Worm (Caenorhabditis elegans): Measurements from ENCODE around the gene H06H21.8.
A peak's percentile ranks its signal among the peaks of the same experiment; 100 is the strongest.

The H06H21.8 gene

DNA sequence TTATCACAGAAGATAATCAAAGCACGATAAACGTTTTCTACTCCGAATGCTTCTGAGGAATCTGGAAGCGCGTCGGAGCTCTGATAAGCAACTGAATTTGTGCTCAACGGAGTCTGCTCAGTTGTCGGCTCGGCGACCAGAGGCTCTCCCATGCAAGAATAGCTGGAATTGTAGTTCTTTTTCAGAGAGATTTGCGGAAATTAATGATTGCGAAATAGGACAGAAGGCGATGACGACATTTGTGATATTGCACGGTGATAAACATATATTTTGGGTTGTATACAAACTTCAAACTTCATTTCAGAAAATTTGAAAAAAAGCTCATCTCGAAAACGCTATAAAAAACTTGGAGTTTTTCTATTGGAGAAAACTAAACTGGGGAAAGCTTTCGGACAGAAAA is 11.1 kb downstream of the H06H21.8 start, which contains the start of gene H06H21.37:
TSS of gene H06H21.37 (minus strand) at position 162 of the 400 bp plus-strand sequence.
- TF ChIP-seq ztf-28 (GFP tag; IDR thresholded peaks at IDR 0.05) = no peak
- no peak for TF ChIP-seq Y53F4B.3 (GFP tag; IDR thresholded peaks at IDR 0.05)
- TF ChIP-seq cebp-1 (GFP tag; IDR thresholded peaks at IDR 0.05) = peak; percentile 59; the same call in 1 of the 2 replicates
- TF ChIP-seq cebp-1 (tag; optimal IDR thresholded peaks at IDR 0.05) = peak; percentile 87
- no peak for TF ChIP-seq nhr-120 (GFP tag; IDR thresholded peaks at IDR 0.05)
- TF ChIP-seq sptf-2 (GFP tag; optimal IDR thresholded peaks at IDR 0.05) = no peak
- TF ChIP-seq unc-62 (GFP tag; optimal IDR thresholded peaks at IDR 0.05) = no peak
- 0 out of 2 replicates have a peak, but pooled peaks have one; percentile 10 for TF ChIP-seq ztf-25 (GFP tag; IDR thresholded peaks at IDR 0.05)
- TF ChIP-seq B0019.2 (GFP tag; conservative IDR thresholded peaks at IDR 0.05) = no peak
- TF ChIP-seq ceh-100 (GFP tag; IDR thresholded peaks at IDR 0.05) = no peak

DNA sequence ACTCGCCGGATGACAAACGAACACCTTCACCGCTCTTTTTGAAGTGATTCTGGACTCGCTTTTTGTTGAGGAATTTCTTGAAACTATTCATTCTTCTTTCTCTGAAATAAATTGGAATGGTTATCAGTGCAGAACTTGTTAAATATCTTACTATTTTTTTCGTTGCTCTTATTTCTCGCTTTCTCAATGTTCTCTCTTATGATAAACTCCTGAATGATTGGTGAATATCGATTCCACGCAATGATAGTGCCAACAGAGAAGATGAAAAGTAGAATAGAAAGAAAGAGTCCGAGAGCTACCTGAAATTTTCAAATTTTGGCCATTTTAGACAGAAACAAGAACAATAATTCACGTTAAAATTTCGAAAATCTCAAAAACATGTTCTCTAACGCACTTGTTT is 11.5 kb downstream of the H06H21.8 start, which contains the start of gene ubxn-6:
TSS of gene ubxn-6 (minus strand) at position 101 of the 400 bp plus-strand sequence.
- TF ChIP-seq ztf-25 (GFP tag; IDR thresholded peaks at IDR 0.05) (no peak), ztf-28 (GFP tag; IDR thresholded peaks at IDR 0.05) (no peak), egl-18 (GFP tag; IDR thresholded peaks at IDR 0.05) (no peak), madf-10 (tag; optimal IDR thresholded peaks at IDR 0.05) (no peak), F57C9.4 (tag; optimal IDR thresholded peaks at IDR 0.05) (no peak), sptf-2 (GFP tag; optimal IDR thresholded peaks at IDR 0.05) (no peak), unc-62 (GFP tag; optimal IDR thresholded peaks at IDR 0.05) (no peak), egrh-3 (GFP tag; IDR thresholded peaks at IDR 0.05) (no peak), akir-1 (GFP tag; optimal IDR thresholded peaks at IDR 0.05) (no peak), efl-1 (GFP tag; optimal IDR thresholded peaks at IDR 0.05) (no peak), hsf-1 (GFP tag; IDR thresholded peaks at IDR 0.05) (no peak), attf-6 (GFP tag; IDR thresholded peaks at IDR 0.05) (no peak)

DNA sequence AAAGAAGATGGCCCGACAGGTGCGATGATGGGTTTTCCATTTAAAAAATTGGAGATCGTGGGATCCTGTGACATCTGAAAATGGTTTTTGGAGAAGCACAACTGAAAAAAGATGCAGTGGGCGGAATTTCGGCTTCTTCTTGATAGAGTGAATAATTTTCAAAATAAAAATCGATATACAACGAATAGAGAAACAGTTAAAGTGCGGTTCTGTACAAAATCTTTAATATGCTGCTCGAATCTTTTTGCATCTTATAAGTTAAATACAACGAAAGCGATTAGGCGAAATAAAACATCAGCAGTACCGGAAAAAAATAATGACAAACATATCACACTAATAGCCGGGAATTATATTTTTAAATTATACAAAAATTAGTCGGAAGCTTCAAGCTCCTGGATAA is 13.7 kb downstream of the H06H21.8 start, which contains the start of gene H06H21.11:
TSS of gene H06H21.11 (minus strand) at position 101 of the 400 bp plus-strand sequence.
- TF ChIP-seq tbx-9 (tag; optimal IDR thresholded peaks at IDR 0.05; ENCODE audit: borderline replicate concordance) (no peak), snpc-4 (GFP tag; optimal IDR thresholded peaks at IDR 0.05) (no peak), snpc-4 (tag; optimal IDR thresholded peaks at IDR 0.05) (peak in 1 of 4 experiments; percentile 42), mel-28 (tag; optimal IDR thresholded peaks at IDR 0.05; ENCODE audit: borderline replicate concordance) (no peak), hrde-1 (tag; optimal IDR thresholded peaks at IDR 0.05; ENCODE audit: borderline replicate concordance) (peak; percentile 22), ceh-27 (GFP tag; optimal IDR thresholded peaks at IDR 0.05) (no peak), let-526 (GFP tag; IDR thresholded peaks at IDR 0.05) (no peak), mcd-1 (GFP tag; IDR thresholded peaks at IDR 0.05) (no peak), Y79H2A.3 (GFP tag; conservative IDR thresholded peaks at IDR 0.05) (no peak), bed-1 (GFP tag; IDR thresholded peaks at IDR 0.05) (no peak), ztf-25 (GFP tag; IDR thresholded peaks at IDR 0.05) (no peak), B0019.2 (GFP tag; conservative IDR thresholded peaks at IDR 0.05) (no peak)

DNA sequence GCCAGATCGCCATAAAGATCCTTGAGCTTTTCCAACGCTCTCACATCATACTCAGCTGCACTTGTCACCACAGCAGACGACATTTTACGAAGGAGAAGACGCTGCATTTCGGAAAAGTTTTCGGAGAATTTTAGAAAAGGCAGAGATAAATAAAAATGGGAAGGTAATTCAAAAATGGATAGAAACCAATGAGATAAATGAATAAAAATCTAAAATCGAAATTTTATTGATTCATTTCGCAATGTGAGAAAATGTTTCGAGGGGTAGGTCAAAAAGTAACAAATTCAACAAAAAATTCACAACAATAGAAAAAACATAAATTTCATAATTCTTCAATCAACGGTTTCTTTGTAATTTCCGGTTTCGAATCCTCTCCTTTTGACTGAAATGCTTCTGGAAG is 14.4 kb downstream of the H06H21.8 start, which contains the start of gene dpf-5:
TSS of gene dpf-5 (minus strand) at position 101 of the 400 bp plus-strand sequence.
- TF ChIP-seq cebp-2 (GFP tag; IDR thresholded peaks at IDR 0.05) = no peak
- no peak for TF ChIP-seq nfyb-1 (GFP tag; IDR thresholded peaks at IDR 0.05)
- no peak for TF ChIP-seq attf-6 (GFP tag; IDR thresholded peaks at IDR 0.05)
- TF ChIP-seq hsf-1 (GFP tag; IDR thresholded peaks at IDR 0.05) = no peak
- TF ChIP-seq ekl-4 (GFP tag; IDR thresholded peaks at IDR 0.05) = 0 out of 2 replicates have a peak, but pooled peaks have one; percentile 20
- peak; percentile 23 for TF ChIP-seq hrde-1 (tag; optimal IDR thresholded peaks at IDR 0.05; ENCODE audit: borderline replicate concordance)
- TF ChIP-seq xnd-1 (tag; optimal IDR thresholded peaks at IDR 0.05) = no peak
- TF ChIP-seq F55B11.4 (tag; optimal IDR thresholded peaks at IDR 0.05; ENCODE audit: borderline replicate concordance, insufficient read depth) = no peak
- no peak for TF ChIP-seq snpc-1.1 (tag; optimal IDR thresholded peaks at IDR 0.05; ENCODE audit: insufficient read depth)
- TF ChIP-seq madf-3 (GFP tag; IDR thresholded peaks at IDR 0.05) = no peak

Measured in whole organism, young adult.